Worm (Caenorhabditis elegans): Measurements from ENCODE around the gene lips-8.

DNA sequence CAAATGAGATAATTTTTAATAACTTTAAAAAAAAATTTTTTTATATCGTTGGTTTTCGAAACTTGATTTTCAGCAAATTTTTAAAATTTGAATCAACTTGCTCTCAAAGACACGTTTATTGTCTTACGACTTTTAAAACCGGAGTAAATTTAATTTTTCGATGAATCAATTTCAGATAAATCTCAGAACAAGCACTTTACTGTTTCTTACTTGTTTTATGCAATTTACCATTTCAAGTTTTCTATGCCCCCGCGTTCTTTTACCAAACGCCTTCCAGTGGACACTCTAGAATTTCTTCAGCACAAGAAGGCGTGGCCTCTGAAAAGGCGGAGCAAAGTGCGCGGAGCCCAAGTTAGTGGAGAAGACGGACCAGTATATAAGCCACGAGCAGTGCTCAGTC, 17.2 kb upstream of the lips-8 start, which contains the start of gene flp-8:
- no peak for TF ChIP-seq zag-1 (tag; optimal IDR thresholded peaks at IDR 0.05)
- TF ChIP-seq hlh-30 (tag; optimal IDR thresholded peaks at IDR 0.05; ENCODE audit: insufficient read depth) = no peak
- no peak for TF ChIP-seq ceh-28 (tag; optimal IDR thresholded peaks at IDR 0.05)
- TF ChIP-seq skn-1 (tag; optimal IDR thresholded peaks at IDR 0.05) = no peak
- no peak for TF ChIP-seq snpc-4 (tag; optimal IDR thresholded peaks at IDR 0.05)
- TF ChIP-seq unc-130 (GFP tag; optimal IDR thresholded peaks at IDR 0.05) = no peak

All from whole organism, L4 larva.